Worm (Caenorhabditis elegans): Measurements from ENCODE around the gene sbds-1.

- no peak for TF ChIP-seq ama-1 (optimal IDR thresholded peaks at IDR 0.05)
- no peak for TF ChIP-seq sea-1 (GFP tag; conservative IDR thresholded peaks at IDR 0.05)
- TF ChIP-seq pes-1 (GFP tag; IDR thresholded peaks at IDR 0.05) = no peak
- no peak for TF ChIP-seq ets-7 (tag; optimal IDR thresholded peaks at IDR 0.05)
- no peak for TF ChIP-seq ceh-13 (GFP tag; optimal IDR thresholded peaks at IDR 0.05)
Observed at ce11 chrIII:656660-657059, 18.4 kb upstream of the sbds-1 start.

All from whole organism, early embryonic.